Worm (Caenorhabditis elegans): Measurements from ENCODE around the gene nas-25.

The nas-25 gene

DNA sequence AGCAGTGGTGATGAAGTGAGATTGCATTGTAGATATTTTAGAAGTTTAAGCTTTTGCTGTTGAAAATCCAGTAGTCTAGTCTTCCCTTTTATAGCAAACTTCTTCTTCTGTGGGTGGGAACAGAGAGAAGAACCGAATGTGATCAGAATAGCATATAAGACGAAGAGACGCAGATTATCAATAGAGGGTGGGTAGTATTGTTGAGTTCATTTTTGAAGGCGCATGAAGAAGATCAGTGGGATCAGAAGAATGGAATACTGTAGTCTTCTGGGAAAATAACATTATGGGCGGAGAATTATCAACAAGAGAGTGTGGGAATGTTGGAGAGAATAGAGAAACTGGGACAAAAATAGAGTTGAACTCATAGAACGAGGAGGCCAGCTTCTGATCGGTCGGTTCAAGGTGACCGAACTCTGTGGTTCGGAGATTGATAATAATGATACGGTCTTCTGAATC lies 4.7 kb upstream of the nas-25 start, which contains the start of gene F46C5.1:
Gene F46C5.1, minus strand, starts transcription at position 51 of the 456 bp plus-strand sequence.
- no peak for TF ChIP-seq pax-3 (tag; optimal IDR thresholded peaks at IDR 0.05)
- no peak for TF ChIP-seq nhr-11 (tag; optimal IDR thresholded peaks at IDR 0.05)
- TF ChIP-seq unc-86 (tag; optimal IDR thresholded peaks at IDR 0.05) = no peak
- TF ChIP-seq nhr-19 (GFP tag; conservative IDR thresholded peaks at IDR 0.05) = no peak
- TF ChIP-seq fkh-8 (tag; optimal IDR thresholded peaks at IDR 0.05) = no peak
- no peak for TF ChIP-seq nhr-237 (tag; optimal IDR thresholded peaks at IDR 0.05)
- TF ChIP-seq C16A3.4 (tag; optimal IDR thresholded peaks at IDR 0.05) = peak; percentile 2
- peak; percentile 63 for TF ChIP-seq blmp-1 (tag; optimal IDR thresholded peaks at IDR 0.05)
- no peak for TF ChIP-seq hpl-2 (GFP tag; optimal IDR thresholded peaks at IDR 0.05)
- no peak for TF ChIP-seq tlp-1 (tag; optimal IDR thresholded peaks at IDR 0.05)
- TF ChIP-seq elt-2 (tag; optimal IDR thresholded peaks at IDR 0.05) = no peak
- no peak for TF ChIP-seq unc-130 (tag; optimal IDR thresholded peaks at IDR 0.05)
- peak in 1 of 2 experiments; percentile 68 for TF ChIP-seq lsy-2 (tag; optimal IDR thresholded peaks at IDR 0.05)
- no peak for TF ChIP-seq snpc-4 (tag; optimal IDR thresholded peaks at IDR 0.05)
- no peak for TF ChIP-seq ama-1 (optimal IDR thresholded peaks at IDR 0.05)
- no peak for TF ChIP-seq snu-23 (GFP tag; optimal IDR thresholded peaks at IDR 0.05)
- TF ChIP-seq pqm-1 (tag; optimal IDR thresholded peaks at IDR 0.05) = no peak
- TF ChIP-seq aly-2 (tag; optimal IDR thresholded peaks at IDR 0.05) = no peak
- no peak for TF ChIP-seq efl-3 (GFP tag; optimal IDR thresholded peaks at IDR 0.05)
- TF ChIP-seq elt-3 (tag; optimal IDR thresholded peaks at IDR 0.05) = peak in 2 of 6 experiments; percentile 6 to 25
- TF ChIP-seq lin-39 (tag; optimal IDR thresholded peaks at IDR 0.05) = no peak
- TF ChIP-seq fkh-10 (GFP tag; optimal IDR thresholded peaks at IDR 0.05) = no peak
- TF ChIP-seq mab-9 (GFP tag; IDR thresholded peaks at IDR 0.05) = no peak
- TF ChIP-seq unc-30 (tag; optimal IDR thresholded peaks at IDR 0.05) = no peak
- no peak for TF ChIP-seq irx-1 (tag; optimal IDR thresholded peaks at IDR 0.05)

- TF ChIP-seq dsc-1 (tag; optimal IDR thresholded peaks at IDR 0.05) (no peak), elt-3 (tag; optimal IDR thresholded peaks at IDR 0.05) (peak in 5 of 6 experiments; percentile 7 to 95 (median 38)), nhr-47 (tag; optimal IDR thresholded peaks at IDR 0.05) (peak; percentile 25), nhr-20 (tag; optimal IDR thresholded peaks at IDR 0.05) (peak; percentile 86), irx-1 (tag; optimal IDR thresholded peaks at IDR 0.05) (peak; percentile 23), nhr-85 (tag) (peak; percentile 91), tbx-2 (tag; optimal IDR thresholded peaks at IDR 0.05) (peak; percentile 52), snu-23 (GFP tag; optimal IDR thresholded peaks at IDR 0.05) (peak; percentile 43), ceh-88 (GFP tag; IDR thresholded peaks at IDR 0.05) (no peak), grh-1 (GFP tag; IDR thresholded peaks at IDR 0.05) (peak; percentile 61), nhr-90 (tag; optimal IDR thresholded peaks at IDR 0.05; ENCODE audit: poor library complexity) (peak; percentile 73), F16B12.6 (tag; optimal IDR thresholded peaks at IDR 0.05) (no peak), ces-1 (GFP tag; optimal IDR thresholded peaks at IDR 0.05) (no peak), unc-130 (tag; optimal IDR thresholded peaks at IDR 0.05) (peak; percentile 84), nhr-77 (tag; optimal IDR thresholded peaks at IDR 0.05) (no peak), lsy-2 (tag; optimal IDR thresholded peaks at IDR 0.05) (peak in 1 of 2 experiments; percentile 47), lin-14 (GFP tag; optimal IDR thresholded peaks at IDR 0.05) (peak; percentile 64), C16A3.4 (tag; optimal IDR thresholded peaks at IDR 0.05) (peak; percentile 39), efl-1 (optimal IDR thresholded peaks at IDR 0.05) (no peak), efl-1 (GFP tag; optimal IDR thresholded peaks at IDR 0.05 in 1 of 2) (peak in 1 of 2 experiments; percentile 88), nhr-71 (tag; optimal IDR thresholded peaks at IDR 0.05) (peak; percentile 61), lin-35 (GFP tag; optimal IDR thresholded peaks at IDR 0.05) (peak in 1 of 2 experiments; percentile 71), mdl-1 (tag; optimal IDR thresholded peaks at IDR 0.05) (peak in 1 of 2 experiments; percentile 85), blmp-1 (tag; optimal IDR thresholded peaks at IDR 0.05) (peak; percentile 59), jun-1 (tag; optimal IDR thresholded peaks at IDR 0.05) (no peak), nhr-19 (GFP tag; conservative IDR thresholded peaks at IDR 0.05) (peak; percentile 86)
Measured at ce11 chrII:8822711-8823110, 3.2 kb upstream of the nas-25 start.

Measured in whole organism, L1 larva.